Worm (Caenorhabditis elegans) whole organism, L4 larva: ENCODE measurements around the gene T13A10.2.

ENCODE experiments used
- F10B5.3 ChIP-seq: sonication (generic microtip); optimal IDR thresholded peaks from 2 replicates; lab custom pipeline; 2016; ENCODE audit warnings: mild to moderate bottlenecking, missing genetic modification characterization, missing compliant biosample characterization
- F49E8.2 ChIP-seq: sonication (generic microtip); optimal IDR thresholded peaks from 2 replicates; lab custom pipeline; 2016; ENCODE audit warnings: missing compliant biosample characterization, mild to moderate bottlenecking, missing genetic modification characterization, borderline replicate concordance
- T26A8.4 ChIP-seq: fragments of 200-800 bp; sonication (Bioruptor generic); IDR thresholded peaks from 2 replicates; pipeline ENCODE4 v1.3.6; 2022; ENCODE audit warnings: missing genetic modification characterization, missing compliant biosample characterization
- aha-1 ChIP-seq: fragments of 150-350 bp; peaks from one replicate; lab custom pipeline; 2014; ENCODE audit warnings: missing biosample characterization, missing genetic modification characterization
- ceh-32 ChIP-seq: sonication (generic microtip); optimal IDR thresholded peaks from 2 replicates; lab custom pipeline; 2016; ENCODE audit warnings: mild to moderate bottlenecking, missing genetic modification characterization, missing compliant biosample characterization; ENCODE audit not compliant: poor library complexity
- ces-1 ChIP-seq: fragments of 150-350 bp; sonication (generic microtip); optimal IDR thresholded peaks from 4 replicates; lab custom pipeline; 2014; ENCODE audit warnings: missing biosample characterization, missing genetic modification reagents, missing genetic modification characterization
- daf-12 ChIP-seq: fragments of 150-350 bp; optimal IDR thresholded peaks from 2 replicates; lab custom pipeline; 2014; ENCODE audit warnings: missing biosample characterization, missing genetic modification reagents, missing genetic modification characterization
- daf-16 ChIP-seq, 3 experiments: sonication (generic microtip); optimal IDR thresholded peaks; 2 replicates each; lab custom pipeline; 2016 to 2017; ENCODE audit warnings: missing genetic modification characterization in 3 of 3, missing genetic modification reagents in 3 of 3, mild to moderate bottlenecking in 2 of 3, missing compliant biosample characterization in 2 of 3, missing biosample characterization in 1 of 3, moderate library complexity in 1 of 3
- dmd-6 ChIP-seq: fragments of 200-800 bp; sonication (Bioruptor generic); IDR thresholded peaks from 2 replicates; pipeline ENCODE4 v1.3.6; 2022; ENCODE audit warnings: missing genetic modification reagents, missing genetic modification characterization, missing compliant biosample characterization
- dmd-8 ChIP-seq: fragments of 200-800 bp; sonication (Bioruptor generic); IDR thresholded peaks from 2 replicates; pipeline ENCODE4 v1.3.6; 2022; ENCODE audit warnings: missing genetic modification characterization, missing compliant biosample characterization
- duxl-1 ChIP-seq: sonication (generic microtip); optimal IDR thresholded peaks from 2 replicates; lab custom pipeline; 2016; ENCODE audit warnings: mild to moderate bottlenecking, missing genetic modification characterization, moderate library complexity, missing compliant biosample characterization; ENCODE audit not compliant: poor library complexity
- dve-1 ChIP-seq: sonication (generic microtip); optimal IDR thresholded peaks from 2 replicates; lab custom pipeline; 2017; ENCODE audit warnings: antibody characterized with exemption, mild to moderate bottlenecking, missing genetic modification characterization, missing compliant biosample characterization; ENCODE audit not compliant: insufficient read depth
- hif-1 ChIP-seq, 2 experiments: sonication (generic microtip); optimal IDR thresholded peaks; 2 replicates each; lab custom pipeline; 2016 to 2017; ENCODE audit warnings: missing compliant biosample characterization in 2 of 2, missing genetic modification characterization in 2 of 2, missing genetic modification reagents in 2 of 2, missing genotype in 2 of 2, mild to moderate bottlenecking in 1 of 2
- hlh-11 ChIP-seq: fragments of 200-800 bp; sonication (Bioruptor generic); optimal IDR thresholded peaks from 2 replicates; lab custom pipeline; 2018; ENCODE audit warnings: mild to moderate bottlenecking, missing genetic modification characterization, missing compliant biosample characterization
- hlh-30 ChIP-seq: sonication (generic microtip); optimal IDR thresholded peaks from 2 replicates; lab custom pipeline; 2017; ENCODE audit warnings: antibody characterized with exemption, mild to moderate bottlenecking, missing genetic modification characterization, missing compliant biosample characterization; ENCODE audit not compliant: insufficient read depth
- hmg-1.1 ChIP-seq: fragments of 200-800 bp; sonication (Bioruptor generic); IDR thresholded peaks from 2 replicates; pipeline ENCODE4 v1.3.6; 2022; ENCODE audit warnings: missing genetic modification reagents, missing genetic modification characterization, missing compliant biosample characterization
- lin-1 ChIP-seq: fragments of 200-800 bp; sonication (Bioruptor generic); IDR thresholded peaks from 2 replicates; pipeline ENCODE4 v1.3.6; 2022; ENCODE audit warnings: missing genetic modification reagents, missing genetic modification characterization, missing compliant biosample characterization
- lin-38 ChIP-seq: fragments of 200-800 bp; sonication (Bioruptor generic); IDR thresholded peaks from 2 replicates; pipeline ENCODE4 v1.3.6; 2022; ENCODE audit warnings: missing genetic modification reagents, missing genetic modification characterization, missing compliant biosample characterization
- lir-3 ChIP-seq: sonication (generic microtip); optimal IDR thresholded peaks from 2 replicates; lab custom pipeline; 2016; ENCODE audit warnings: mild to moderate bottlenecking, missing genetic modification characterization, missing compliant biosample characterization
- madf-9 ChIP-seq: fragments of 200-800 bp; sonication (Bioruptor generic); conservative IDR thresholded peaks from 2 replicates; pipeline ENCODE4 v1.3.6; 2022; ENCODE audit warnings: missing genetic modification reagents, missing genetic modification characterization, missing compliant biosample characterization
- mdl-1 ChIP-seq, 2 experiments: fragments of 150-350 bp in 1 of 2; sonication (generic microtip) in 1 of 2; optimal IDR thresholded peaks; 2 replicates each; lab custom pipeline; 2014 to 2017; ENCODE audit warnings: missing biosample characterization in 2 of 2, missing genetic modification characterization in 2 of 2
- mep-1 ChIP-seq: fragments of 150-350 bp; sonication (generic microtip); optimal IDR thresholded peaks from 3 replicates; lab custom pipeline; 2014; ENCODE audit warnings: missing biosample characterization, missing genetic modification characterization
- mes-2 ChIP-seq: sonication (generic microtip); optimal IDR thresholded peaks from 2 replicates; lab custom pipeline; 2016; ENCODE audit warnings: missing genotype, mild to moderate bottlenecking, missing genetic modification characterization, missing compliant biosample characterization; ENCODE audit not compliant: poor library complexity, severe bottlenecking
- mxl-2 ChIP-seq: fragments of 200-800 bp; sonication (Bioruptor generic); conservative IDR thresholded peaks from 2 replicates; pipeline ENCODE4 v1.3.6; 2022; ENCODE audit warnings: missing genetic modification reagents, missing genetic modification characterization, missing compliant biosample characterization
- nhr-10 ChIP-seq: fragments of 150-350 bp; optimal IDR thresholded peaks from 2 replicates; lab custom pipeline; 2014; ENCODE audit warnings: missing biosample characterization, missing genetic modification characterization
- nhr-28 ChIP-seq: fragments of 150-350 bp; optimal IDR thresholded peaks from 2 replicates; lab custom pipeline; 2014; ENCODE audit warnings: missing biosample characterization, missing genetic modification characterization
- nhr-42 ChIP-seq: fragments of 200-800 bp; sonication (Bioruptor generic); IDR thresholded peaks from 2 replicates; pipeline ENCODE4 v1.3.6; 2022; ENCODE audit warnings: missing genetic modification characterization, missing compliant biosample characterization
- nhr-77 ChIP-seq: fragments of 150-350 bp; optimal IDR thresholded peaks from 2 replicates; lab custom pipeline; 2014; ENCODE audit warnings: missing biosample characterization, missing genetic modification characterization
- php-3 ChIP-seq: fragments of 200-800 bp; sonication (Bioruptor generic); IDR thresholded peaks from 2 replicates; pipeline ENCODE4 v1.3.6; 2022; ENCODE audit warnings: missing genetic modification reagents, missing genetic modification characterization, missing compliant biosample characterization
- pqm-1 ChIP-seq: sonication (generic microtip); optimal IDR thresholded peaks from 2 replicates; lab custom pipeline; 2017; ENCODE audit warnings: missing biosample characterization, missing genetic modification characterization
- rbr-2 ChIP-seq: sonication (generic microtip); optimal IDR thresholded peaks from 2 replicates; lab custom pipeline; 2016; ENCODE audit warnings: missing genotype, missing genetic modification characterization, missing compliant biosample characterization
- set-16 ChIP-seq: fragments of 200-800 bp; sonication (Bioruptor generic); IDR thresholded peaks from 2 replicates; pipeline ENCODE4 v1.3.6; 2022; ENCODE audit warnings: missing genetic modification reagents, missing genetic modification characterization, missing compliant biosample characterization
- unc-62 ChIP-seq, 3 experiments: fragments of 150-350 bp in 1 of 3; sonication (generic microtip); optimal IDR thresholded peaks in 2 of 3; peaks in 1 of 3; 1 replicate in 1 of 3; 2 replicates in 2 of 3; lab custom pipeline; 2014 to 2017; ENCODE audit warnings: missing biosample characterization in 3 of 3, missing genetic modification characterization in 3 of 3, missing genetic modification reagents in 3 of 3, missing genotype in 1 of 3

Gene T13A10.2

DNA sequence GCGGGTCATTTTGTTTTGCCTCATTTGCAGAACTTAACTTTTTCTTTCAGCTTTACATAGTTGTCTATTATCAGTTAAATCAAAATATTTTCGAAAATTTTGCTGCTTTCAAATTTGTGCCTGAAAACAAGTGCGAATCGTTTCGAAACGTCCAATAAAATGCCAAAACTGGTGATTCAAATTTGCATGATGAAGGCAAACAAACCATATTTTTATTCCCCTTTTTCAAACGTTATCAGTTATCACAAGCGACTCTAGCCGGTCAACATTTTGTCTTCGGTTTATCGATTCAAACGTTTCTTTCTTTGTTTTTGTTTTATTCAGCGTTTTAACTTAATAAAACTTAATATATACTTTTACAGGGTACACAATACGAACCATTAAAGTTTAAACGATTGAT, 42.5 kb upstream of the T13A10.2 start, which contains the start of the genes ugt-24 and C49A9.6 (continued):
- TF ChIP-seq hlh-30 = peak; percentile 32
- TF ChIP-seq nhr-77 = peak; percentile 11
- TF ChIP-seq nhr-28 (tag; lab: Kevin White, UChicago) = peak; percentile 36
- no peak for TF ChIP-seq daf-12 (tag; lab: Kevin White, UChicago)
- TF ChIP-seq set-16 (GFP tag; lab: Robert Waterston, UW) = no peak
- peak; percentile 22; the same call in 1 of the 2 replicates for TF ChIP-seq dmd-6
- no peak for TF ChIP-seq hmg-1.1 (GFP tag; lab: Robert Waterston, UW)
- no peak for TF ChIP-seq nhr-42
- no peak for TF ChIP-seq dmd-8

DNA sequence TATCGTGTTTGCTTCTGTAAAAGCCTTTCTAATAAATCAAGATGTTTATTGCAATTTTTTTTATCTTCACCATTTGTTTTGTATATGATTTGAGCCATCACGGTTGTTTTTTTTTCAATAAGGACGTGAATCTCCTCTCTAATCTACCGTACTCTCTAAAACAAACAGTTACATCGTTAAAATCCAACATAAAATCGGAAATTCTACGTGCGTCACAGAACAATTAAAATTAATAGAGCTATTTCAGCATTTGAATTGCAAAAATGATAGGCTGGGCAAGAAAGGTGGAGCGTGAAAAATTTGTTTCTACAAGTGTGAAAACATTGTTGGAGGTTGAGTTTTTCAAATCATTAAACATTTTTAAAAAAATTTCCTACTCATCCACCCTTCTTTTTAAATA, 39.7 kb upstream of the T13A10.2 start, which contains the start of gene C49A9.5:
Gene C49A9.5 (plus strand): TSS at position 271 of the 400 bp plus-strand sequence.
- TF ChIP-seq unc-62 (GFP tag; optimal IDR thresholded peaks at IDR 0.05 in 1 of 2; lab: Kevin White, UChicago) (no peak), unc-62 (tag; optimal IDR thresholded peaks at IDR 0.05; lab: Kevin White, UChicago) (no peak), T26A8.4 (GFP tag; lab: Robert Waterston, UW) (no peak), php-3 (GFP tag; lab: Robert Waterston, UW) (peak; percentile 93), lin-1 (no peak), ces-1 (GFP tag; lab: Kevin White, UChicago) (no peak), F10B5.3 (tag; lab: Kevin White, UChicago) (no peak), dve-1 (tag; lab: Kevin White, UChicago) (peak; percentile 5), daf-16 (GFP tag; optimal IDR thresholded peaks at IDR 0.05; lab: Kevin White, UChicago) (no peak), daf-16 (tag; optimal IDR thresholded peaks at IDR 0.05; lab: Kevin White, UChicago) (peak; percentile 65), nhr-42 (no peak), pqm-1 (peak; percentile 1)

DNA sequence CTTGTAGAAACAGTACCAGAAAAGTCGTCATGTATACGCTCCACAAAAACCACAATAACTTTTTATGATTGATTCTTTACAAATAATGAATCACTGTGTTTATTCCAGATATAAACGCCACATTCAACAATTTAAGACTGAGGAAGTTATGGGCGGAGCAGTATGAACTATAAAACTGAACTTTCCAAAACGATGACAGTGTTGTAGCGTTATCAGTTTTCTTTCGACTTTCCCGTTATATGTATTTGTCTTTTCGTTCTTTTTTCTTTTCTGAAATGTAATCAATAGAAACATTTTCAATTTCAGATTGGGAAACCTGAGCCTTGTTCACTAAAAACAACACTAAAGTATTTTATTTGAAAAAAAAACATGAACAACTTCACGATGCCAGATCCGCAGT, 36.0 kb upstream of the T13A10.2 start, which contains the start of gene C49A9.9:
Gene C49A9.9 (plus strand): TSS at position 307 of the 400 bp plus-strand sequence.
- TF ChIP-seq nhr-28 (tag; lab: Kevin White, UChicago) = peak; percentile 58
- no peak for TF ChIP-seq F49E8.2
- no peak for TF ChIP-seq mxl-2 (GFP tag; lab: Robert Waterston, UW)
- TF ChIP-seq lin-38 = no peak
- TF ChIP-seq pqm-1 = peak; percentile 73
- TF ChIP-seq hlh-11 = peak; percentile 0
- no peak for TF ChIP-seq hif-1 (tag; optimal IDR thresholded peaks at IDR 0.05; lab: Kevin White, UChicago)
- no peak for TF ChIP-seq daf-16 (GFP tag; optimal IDR thresholded peaks at IDR 0.05; lab: Kevin White, UChicago)
- peak; percentile 25 for TF ChIP-seq daf-16 (tag; optimal IDR thresholded peaks at IDR 0.05; lab: Kevin White, UChicago)
- TF ChIP-seq dve-1 (tag; lab: Kevin White, UChicago) = peak; percentile 1
- TF ChIP-seq dmd-6 = peak; percentile 33; the same call in 1 of the 2 replicates

DNA sequence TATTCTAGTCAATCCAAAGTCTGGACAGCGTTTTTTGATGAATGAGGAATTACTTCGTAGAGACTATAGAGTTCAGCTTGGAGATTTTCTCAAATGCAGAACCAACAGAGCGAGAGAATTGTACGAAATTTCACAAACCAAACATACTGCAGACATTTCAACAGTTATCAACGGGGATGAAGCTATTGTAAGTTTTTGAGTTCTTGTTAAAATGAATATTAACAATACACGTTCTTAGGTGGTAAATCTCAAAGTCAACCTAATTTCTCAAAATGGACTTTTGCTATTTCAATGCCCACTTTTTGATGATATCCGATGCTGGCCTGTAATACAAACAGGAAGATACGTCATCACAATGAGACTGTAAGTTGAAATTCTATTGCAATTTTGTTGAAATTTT, 35.6 kb upstream of the T13A10.2 start:
- peak in 1 of 2 experiments; percentile 94 for TF ChIP-seq unc-62 (GFP tag; optimal IDR thresholded peaks at IDR 0.05 in 1 of 2; lab: Kevin White, UChicago)
- TF ChIP-seq unc-62 (tag; optimal IDR thresholded peaks at IDR 0.05; lab: Kevin White, UChicago) = no peak
- TF ChIP-seq mdl-1 (tag; optimal IDR thresholded peaks at IDR 0.05; lab: Kevin White, UChicago) = no peak
- TF ChIP-seq, all 104 proteins: peak for 1

DNA sequence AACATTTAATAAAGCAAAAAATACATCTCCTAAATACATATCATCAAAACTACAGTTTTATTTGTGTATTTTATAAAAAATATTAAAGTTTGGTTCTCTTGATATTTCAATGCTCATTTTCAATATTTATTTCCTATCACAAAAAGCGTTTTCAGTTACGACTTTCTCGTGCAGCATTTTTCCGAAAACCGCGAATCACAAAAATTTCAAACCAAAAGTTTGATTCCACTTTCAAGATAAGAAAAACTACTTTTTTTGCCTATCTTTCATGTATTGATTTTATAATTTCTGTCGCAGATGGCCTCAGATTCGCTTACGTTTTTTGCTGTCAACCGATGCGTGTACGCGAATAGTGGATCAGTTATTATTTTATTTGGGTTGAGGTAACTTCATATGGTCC, 33.7 kb upstream of the T13A10.2 start, which contains the start of gene C49A9.4:
Gene C49A9.4 (plus strand): TSS at position 265 of the 400 bp plus-strand sequence.
- no peak for TF ChIP-seq mes-2 (tag; lab: Kevin White, UChicago)
- peak; percentile 6 for TF ChIP-seq hlh-11
- TF ChIP-seq pqm-1 = peak; percentile 46
- no peak for TF ChIP-seq nhr-10 (tag; lab: Kevin White, UChicago)
- no peak for TF ChIP-seq ceh-32 (tag; lab: Kevin White, UChicago)
- TF ChIP-seq madf-9 (GFP tag; lab: Robert Waterston, UW) = no peak
- TF ChIP-seq lir-3 (tag; lab: Kevin White, UChicago) = no peak
- peak; percentile 6 for TF ChIP-seq mep-1
- no peak for TF ChIP-seq duxl-1 (tag; lab: Kevin White, UChicago)
- peak; percentile 42; the same call in 1 of the 2 replicates for TF ChIP-seq dmd-6
- TF ChIP-seq rbr-2 (tag; lab: Kevin White, UChicago) = no peak
- peak; percentile 41 for TF ChIP-seq dve-1 (tag; lab: Kevin White, UChicago)
- TF ChIP-seq daf-16 (GFP tag; optimal IDR thresholded peaks at IDR 0.05; lab: Kevin White, UChicago) = no peak
- peak; percentile 70 for TF ChIP-seq daf-16 (tag; optimal IDR thresholded peaks at IDR 0.05; lab: Kevin White, UChicago)
- TF ChIP-seq aha-1 (tag; lab: Kevin White, UChicago) = no peak
